Worm (Caenorhabditis elegans) whole organism, L4/young adult: Measurements from ENCODE around the gene B0228.1.

Experiments used
- W03F9.2 ChIP-seq: fragments of 150-350 bp; optimal IDR thresholded peaks from 2 replicates; lab custom pipeline; 2014; ENCODE audit warnings: missing biosample characterization, missing genetic modification characterization
- dao-5 ChIP-seq: sonication (generic microtip); optimal IDR thresholded peaks from 2 replicates; lab custom pipeline; 2016; ENCODE audit warnings: missing genotype, missing genetic modification characterization, moderate library complexity, missing compliant biosample characterization
- him-1 ChIP-seq: sonication (generic microtip); optimal IDR thresholded peaks from 2 replicates; lab custom pipeline; 2016; ENCODE audit warnings: missing genotype, missing genetic modification reagents, missing genetic modification characterization, missing compliant biosample characterization

B0228.1 gene

DNA sequence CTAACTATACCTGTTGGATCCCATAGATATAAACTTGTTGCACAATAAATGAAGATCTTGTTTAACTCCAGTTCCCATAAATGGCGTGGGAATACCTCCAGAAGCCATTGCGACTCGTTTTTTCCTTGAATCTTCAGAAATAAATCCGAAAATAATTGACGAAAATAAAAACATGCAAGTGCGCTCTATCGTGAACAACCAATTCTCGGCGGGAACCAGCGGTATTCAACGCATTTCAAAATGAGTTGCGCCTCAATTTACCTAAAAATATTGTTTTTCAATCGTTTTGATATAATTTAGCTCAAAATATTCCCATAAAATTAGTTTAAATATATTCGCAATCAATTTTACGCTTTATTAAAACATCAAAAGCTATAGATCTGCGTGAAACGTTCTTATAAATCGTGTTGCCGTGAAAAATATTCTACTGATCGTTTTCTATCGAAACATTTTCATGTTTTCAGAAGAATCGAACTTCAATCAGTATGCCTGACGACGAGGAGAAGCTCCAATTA is 26.0 kb downstream of the B0228.1 start, which contains the start of the genes snpc-1.1 and spdl-1:
TSS of gene snpc-1.1 (minus strand) at position 200 of the 515 bp plus-strand sequence.
TSS of gene spdl-1 (plus strand) at position 465 of the 515 bp plus-strand sequence.
- no peak for TF ChIP-seq W03F9.2 (tag; lab: Kevin White, UChicago)

DNA sequence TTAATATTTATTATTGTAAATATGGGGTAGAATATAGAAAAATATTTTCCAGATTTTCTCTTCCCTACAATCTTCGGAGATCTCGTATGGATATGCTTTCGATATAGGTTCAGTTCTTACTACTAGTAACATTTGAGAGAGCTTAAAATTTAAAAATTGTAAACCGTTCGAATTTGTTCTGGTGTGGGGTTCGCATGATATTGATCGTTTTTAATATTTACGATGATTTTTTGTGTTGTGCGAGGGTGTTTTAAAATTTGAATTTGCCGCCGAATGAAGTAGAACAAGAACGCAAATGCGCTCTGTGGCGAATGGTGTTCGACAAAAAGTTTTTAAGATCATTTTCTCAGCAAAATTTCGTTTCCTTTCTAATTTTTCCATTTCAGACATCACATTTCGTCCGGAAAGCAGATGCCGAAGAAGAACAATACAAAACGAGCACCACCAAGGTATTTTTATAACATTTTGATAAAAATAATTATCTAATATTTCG is 28.4 kb downstream of the B0228.1 start, which contains the start of gene skr-17:
TSS of gene skr-17 (plus strand) at position 51 of the 493 bp plus-strand sequence.
- TF ChIP-seq him-1 (tag; lab: Kevin White, UChicago), result no peak
- TF ChIP-seq W03F9.2 (tag; lab: Kevin White, UChicago), result no peak

DNA sequence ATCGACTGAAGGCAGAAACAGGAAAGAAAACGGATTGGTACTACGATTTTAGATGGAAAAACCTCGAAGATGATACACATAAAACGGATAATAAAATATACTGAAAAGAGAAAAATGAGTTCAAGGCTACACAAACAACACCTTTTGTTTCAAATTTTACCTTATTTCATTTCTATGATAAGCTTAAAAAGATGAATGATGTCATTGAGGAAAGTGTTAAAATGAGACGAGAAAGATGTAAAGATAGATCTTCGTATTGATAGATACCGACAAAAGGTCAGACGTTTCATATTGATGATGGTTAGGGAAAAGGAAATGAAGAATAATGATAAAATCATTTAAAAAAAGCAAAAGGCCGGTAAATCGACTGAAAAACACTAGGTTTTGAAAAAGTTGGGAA is 34.5 kb downstream of the B0228.1 start:
- TF ChIP-seq him-1 (tag; lab: Kevin White, UChicago), result no peak
- no peak for TF ChIP-seq dao-5 (tag; lab: Kevin White, UChicago)
- no peak for TF ChIP-seq W03F9.2 (tag; lab: Kevin White, UChicago)

DNA sequence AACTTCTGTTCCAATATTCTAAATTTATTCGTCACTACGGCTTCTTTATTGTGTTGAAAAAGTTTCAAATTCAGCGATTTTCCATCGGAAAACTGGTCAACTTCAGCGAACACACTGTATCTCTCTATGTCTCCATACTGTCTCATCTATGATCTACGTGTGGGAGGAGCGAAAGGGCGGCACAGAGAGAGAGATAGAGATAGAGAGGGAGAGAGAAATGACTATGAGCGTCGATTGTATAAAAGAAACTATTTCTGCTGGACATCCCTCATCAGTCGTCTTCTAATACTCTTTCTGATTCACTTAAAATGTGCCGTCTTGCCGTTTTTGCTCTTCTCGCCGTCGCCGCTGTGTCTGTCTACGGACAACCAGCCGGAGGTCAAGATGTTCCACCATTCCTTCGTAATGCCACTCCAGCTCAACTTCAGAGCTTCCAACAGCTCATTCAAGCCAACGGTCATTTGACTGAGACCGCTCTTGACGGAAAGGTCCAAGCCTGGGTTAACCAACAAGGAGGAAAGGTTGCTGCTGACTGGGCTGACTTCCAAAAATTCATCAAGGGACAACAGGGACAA is 35.3 kb downstream of the B0228.1 start, which contains the start of gene srlf-1:
TSS of gene srlf-1 (plus strand) at position 268 of the 575 bp plus-strand sequence.
- TF ChIP-seq him-1 (tag; lab: Kevin White, UChicago), result no peak
- no peak for TF ChIP-seq dao-5 (tag; lab: Kevin White, UChicago)
- TF ChIP-seq W03F9.2 (tag; lab: Kevin White, UChicago), result no peak

DNA sequence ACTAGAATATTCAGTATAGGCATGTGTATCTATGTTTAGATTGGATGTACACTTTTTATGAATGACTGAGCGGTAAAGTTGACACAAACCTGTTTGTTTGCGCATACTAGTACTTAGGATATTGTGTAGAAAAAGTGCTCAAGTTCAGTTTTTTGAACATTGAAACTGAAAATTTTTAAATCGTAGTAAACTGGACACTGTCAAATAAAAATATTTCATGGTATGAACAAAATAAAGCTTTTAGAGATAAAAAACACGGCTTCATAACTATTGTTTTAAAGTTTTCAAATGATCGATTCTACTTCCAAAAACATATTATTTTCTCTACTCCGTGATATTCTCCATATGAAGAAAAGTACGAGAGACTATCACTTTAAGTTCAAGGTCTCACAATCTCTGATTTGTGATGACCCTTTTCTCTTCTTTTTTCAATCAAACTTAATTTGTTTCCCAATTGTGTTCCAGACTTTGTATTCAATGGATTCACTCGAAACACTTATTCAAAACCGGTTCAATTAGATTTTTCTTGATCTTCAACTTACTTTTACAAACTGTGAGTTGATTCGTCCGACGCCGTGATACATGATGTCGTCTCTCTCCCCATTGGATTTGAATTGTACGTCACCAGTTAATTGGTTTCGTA is 36.4 kb downstream of the B0228.1 start:
- TF ChIP-seq W03F9.2 (tag; lab: Kevin White, UChicago), result no peak
- TF ChIP-seq him-1 (tag; lab: Kevin White, UChicago), result no peak
- TF ChIP-seq dao-5 (tag; lab: Kevin White, UChicago), result no peak

DNA sequence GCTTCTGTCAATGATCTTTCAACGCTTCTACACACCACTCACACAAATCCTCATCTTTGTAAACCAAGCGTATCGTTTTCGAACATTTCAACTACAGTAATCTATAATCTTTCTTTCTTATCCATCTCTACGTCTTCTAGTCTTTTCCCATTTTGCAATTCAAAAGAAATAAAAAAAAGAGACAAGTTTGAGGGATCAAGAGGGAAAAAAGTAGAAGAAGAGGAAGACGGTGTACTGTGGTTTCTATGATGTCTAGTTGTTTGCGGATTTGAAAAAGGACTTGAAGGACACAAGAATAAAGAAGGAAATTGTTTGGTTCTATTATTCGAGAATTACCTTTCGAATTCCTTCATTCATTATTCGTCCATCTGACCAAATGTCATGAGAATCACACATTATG is 37.4 kb downstream of the B0228.1 start:
- TF ChIP-seq W03F9.2 (tag; lab: Kevin White, UChicago) (no peak), him-1 (tag; lab: Kevin White, UChicago) (no peak), dao-5 (tag; lab: Kevin White, UChicago) (no peak)

DNA sequence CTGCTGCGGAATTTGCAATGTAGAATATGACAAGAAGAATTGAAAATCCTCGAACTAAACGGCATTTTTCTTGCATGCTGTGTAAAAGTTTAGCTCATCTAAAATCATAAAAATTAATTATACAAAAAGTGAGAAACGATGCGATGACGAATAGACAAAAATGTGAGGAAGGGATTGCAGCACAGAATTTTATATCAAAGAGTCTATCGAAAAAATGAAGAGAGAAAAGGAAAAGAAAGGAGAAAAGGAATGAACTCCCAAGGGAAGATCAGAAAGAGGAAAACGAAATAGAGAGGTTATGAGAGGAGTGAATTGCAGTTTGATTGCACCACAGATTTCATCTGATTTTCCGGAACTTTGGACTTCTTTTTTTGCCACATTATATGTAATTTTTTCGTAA is 39.1 kb downstream of the B0228.1 start, which contains the start of gene glr-4:
TSS of gene glr-4 (minus strand) at position 101 of the 400 bp plus-strand sequence.
- no peak for TF ChIP-seq dao-5 (tag; lab: Kevin White, UChicago)
- no peak for TF ChIP-seq W03F9.2 (tag; lab: Kevin White, UChicago)
- no peak for TF ChIP-seq him-1 (tag; lab: Kevin White, UChicago)

DNA sequence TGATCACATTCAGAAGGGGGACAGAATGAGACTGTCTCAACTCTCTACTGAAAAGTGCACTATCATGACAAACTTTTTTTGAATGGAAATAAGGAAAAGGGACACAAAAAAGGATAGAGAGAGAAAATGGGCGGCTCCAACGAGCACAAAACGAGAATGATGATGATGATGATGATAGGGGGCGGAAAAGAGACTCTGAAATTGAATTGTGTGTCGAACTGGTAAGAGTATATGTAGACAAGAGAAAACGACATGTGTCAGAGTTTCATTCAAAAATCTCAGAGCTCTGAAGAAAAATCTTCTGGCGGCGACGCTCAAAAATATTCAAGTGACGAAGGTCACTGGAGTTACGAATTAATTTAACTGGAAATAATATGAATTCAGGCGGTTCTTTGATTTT is 40.2 kb downstream of the B0228.1 start:
- TF ChIP-seq him-1 (tag; lab: Kevin White, UChicago) (no peak), dao-5 (tag; lab: Kevin White, UChicago) (no peak), W03F9.2 (tag; lab: Kevin White, UChicago) (no peak)

DNA sequence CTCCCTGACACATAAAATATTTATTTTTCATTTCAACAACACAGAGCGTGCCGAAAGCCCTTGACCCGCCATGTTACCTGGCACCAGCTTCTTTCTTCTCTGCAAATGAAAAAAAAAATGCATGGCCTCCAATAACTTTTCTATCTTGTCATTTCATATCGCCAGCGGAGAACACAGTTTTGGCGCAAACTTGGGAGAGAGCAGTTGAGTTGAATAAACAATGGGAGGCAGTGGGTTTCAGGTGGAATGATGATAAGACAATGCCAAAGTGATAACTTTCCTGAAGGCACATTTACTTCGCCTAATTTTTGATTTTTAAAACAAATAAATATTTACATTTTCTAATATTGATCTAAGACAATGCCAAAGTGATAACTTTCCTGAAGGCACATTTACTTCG is 46.1 kb downstream of the B0228.1 start:
- TF ChIP-seq him-1 (tag; lab: Kevin White, UChicago) (no peak), W03F9.2 (tag; lab: Kevin White, UChicago) (no peak), dao-5 (tag; lab: Kevin White, UChicago) (no peak)

DNA sequence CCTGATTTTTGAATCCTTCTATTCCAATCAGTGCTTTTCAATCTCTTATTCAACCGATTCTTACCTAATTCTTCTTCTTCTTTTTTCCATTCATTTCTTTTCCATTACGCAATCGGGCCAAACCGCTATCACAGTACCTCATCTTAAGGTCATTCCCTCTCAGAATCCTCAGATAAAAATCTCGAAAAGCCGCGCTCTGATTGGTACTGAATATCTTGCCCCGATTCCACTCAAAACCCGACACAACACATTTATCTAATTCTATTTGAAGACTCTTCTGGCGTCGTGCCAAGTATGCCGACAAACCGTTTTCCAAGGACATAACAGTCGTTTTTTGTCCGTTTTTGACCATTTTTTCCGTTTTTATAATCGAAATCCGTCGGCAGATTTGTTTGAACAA is 46.8 kb downstream of the B0228.1 start:
- TF ChIP-seq W03F9.2 (tag; lab: Kevin White, UChicago) (no peak), him-1 (tag; lab: Kevin White, UChicago) (no peak), dao-5 (tag; lab: Kevin White, UChicago) (no peak)

DNA sequence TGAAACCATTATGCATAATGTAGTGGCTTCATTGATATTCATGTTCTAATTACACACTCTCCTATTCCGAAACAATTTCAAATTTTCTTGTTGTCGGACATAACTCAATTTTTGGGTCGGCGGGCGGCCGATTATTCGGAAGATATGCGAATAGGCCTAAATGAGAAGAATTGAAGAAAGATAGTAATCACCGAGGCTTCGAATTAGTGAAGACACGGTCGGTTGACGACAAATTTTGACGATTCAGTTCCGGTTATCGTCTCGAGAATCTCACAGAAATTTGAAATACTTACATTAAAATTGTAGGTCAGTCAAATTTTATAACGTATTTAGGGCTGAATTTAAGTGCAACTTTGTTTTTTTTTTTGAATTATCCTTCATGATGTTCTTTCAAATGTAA is 48.0 kb downstream of the B0228.1 start:
- TF ChIP-seq W03F9.2 (tag; lab: Kevin White, UChicago), result no peak
- TF ChIP-seq him-1 (tag; lab: Kevin White, UChicago), result no peak
- no peak for TF ChIP-seq dao-5 (tag; lab: Kevin White, UChicago)

DNA sequence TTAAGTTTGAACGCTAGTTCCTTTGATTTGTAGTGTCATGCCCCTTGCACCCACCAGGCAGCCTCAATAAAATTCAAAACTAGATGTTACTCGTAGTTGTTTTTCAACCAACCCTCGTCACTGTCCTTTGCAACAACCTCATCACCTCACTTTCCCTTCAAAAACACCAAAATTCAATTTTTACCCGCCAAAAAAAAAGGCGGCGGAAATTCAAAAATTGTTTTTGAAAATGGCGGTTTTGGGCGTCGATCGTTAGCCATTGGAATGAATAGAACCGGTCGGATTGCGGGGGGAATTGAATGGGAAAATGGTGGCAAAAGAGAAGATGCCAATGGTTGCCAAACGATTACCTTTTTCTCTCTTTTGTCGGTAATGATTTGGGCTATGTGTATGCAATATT is 50.9 kb downstream of the B0228.1 start:
- TF ChIP-seq him-1 (tag; lab: Kevin White, UChicago), result no peak
